Worm (Caenorhabditis elegans): ENCODE data around the gene K08E3.2.

Gene K08E3.2

DNA sequence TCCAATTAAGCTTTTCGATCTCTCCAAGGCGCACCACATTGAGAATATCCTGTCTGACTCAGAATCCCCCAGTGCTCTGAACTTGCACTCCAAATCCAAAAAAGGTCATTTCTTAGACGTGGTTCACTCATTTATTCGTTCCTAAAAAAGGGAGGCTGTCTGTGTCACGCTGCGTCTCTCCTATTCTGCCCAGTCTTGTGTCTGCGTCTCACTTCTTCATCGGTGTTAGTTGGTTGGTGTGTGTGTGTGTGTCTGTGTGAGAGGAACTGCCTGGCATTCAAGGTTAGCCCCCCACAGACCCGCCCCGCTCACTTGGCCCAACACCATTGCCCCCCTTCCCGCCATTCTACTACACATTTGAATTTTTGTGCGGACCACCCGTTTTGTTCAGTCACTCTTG, 31.0 kb downstream of the K08E3.2 start (continued):
- TF ChIP-seq fkh-10 (GFP tag; optimal IDR thresholded peaks at IDR 0.05) (peak; percentile 1), ceh-63 (GFP tag; optimal IDR thresholded peaks at IDR 0.05) (no peak), zip-4 (GFP tag; optimal IDR thresholded peaks at IDR 0.05) (no peak), nhr-77 (tag; optimal IDR thresholded peaks at IDR 0.05) (no peak), efl-3 (GFP tag; optimal IDR thresholded peaks at IDR 0.05) (peak; percentile 14), nhr-85 (tag) (no peak), pqm-1 (tag; optimal IDR thresholded peaks at IDR 0.05) (no peak), fos-1 (tag; optimal IDR thresholded peaks at IDR 0.05) (no peak), alr-1 (tag; optimal IDR thresholded peaks at IDR 0.05; ENCODE audit: borderline replicate concordance) (no peak), ceh-88 (GFP tag; IDR thresholded peaks at IDR 0.05) (no peak; the same call in 1 of the 2 replicates), xbp-1 (tag; optimal IDR thresholded peaks at IDR 0.05) (peak; percentile 6), unc-130 (tag; optimal IDR thresholded peaks at IDR 0.05) (no peak), nhr-84 (tag; optimal IDR thresholded peaks at IDR 0.05) (no peak), nhr-71 (tag; optimal IDR thresholded peaks at IDR 0.05) (peak; percentile 44), nhr-20 (tag; optimal IDR thresholded peaks at IDR 0.05) (no peak), jun-1 (tag; optimal IDR thresholded peaks at IDR 0.05) (peak; percentile 4), nhr-47 (tag; optimal IDR thresholded peaks at IDR 0.05) (peak; percentile 34), C34B4.2 (tag; optimal IDR thresholded peaks at IDR 0.05) (no peak), tlp-1 (tag; optimal IDR thresholded peaks at IDR 0.05) (no peak), lin-35 (GFP tag; optimal IDR thresholded peaks at IDR 0.05) (peak; percentile 51 to 57), pax-3 (tag; optimal IDR thresholded peaks at IDR 0.05) (no peak), ets-5 (GFP tag; IDR thresholded peaks at IDR 0.05) (no peak), snu-23 (GFP tag; optimal IDR thresholded peaks at IDR 0.05) (peak; percentile 39), aly-2 (tag; optimal IDR thresholded peaks at IDR 0.05) (no peak), lin-13 (GFP tag; optimal IDR thresholded peaks at IDR 0.05) (no peak), nhr-237 (tag; optimal IDR thresholded peaks at IDR 0.05) (no peak), fkh-8 (tag; optimal IDR thresholded peaks at IDR 0.05) (peak; percentile 61), isw-1 (GFP tag; IDR thresholded peaks at IDR 0.05) (no peak), hlh-17 (GFP tag; optimal IDR thresholded peaks at IDR 0.05; ENCODE audit: borderline replicate concordance) (no peak), sup-37 (GFP tag; optimal IDR thresholded peaks at IDR 0.05) (no peak), hlh-4 (tag; optimal IDR thresholded peaks at IDR 0.05) (no peak), nhr-90 (tag; optimal IDR thresholded peaks at IDR 0.05; ENCODE audit: poor library complexity) (no peak), mep-1 (tag; optimal IDR thresholded peaks at IDR 0.05) (peak; percentile 60), pag-3 (tag; optimal IDR thresholded peaks at IDR 0.05; ENCODE audit: borderline replicate concordance, insufficient read depth) (no peak), ceh-8 (GFP tag; optimal IDR thresholded peaks at IDR 0.05) (no peak), skn-1 (tag; optimal IDR thresholded peaks at IDR 0.05) (peak; percentile 12), swsn-7 (tag; optimal IDR thresholded peaks at IDR 0.05) (peak; percentile 24), mdl-1 (tag; optimal IDR thresholded peaks at IDR 0.05) (peak in 1 of 2 experiments; percentile 32), blmp-1 (tag; optimal IDR thresholded peaks at IDR 0.05) (peak; percentile 70), unc-62 (GFP tag; optimal IDR thresholded peaks at IDR 0.05) (no peak), ama-1 (optimal IDR thresholded peaks at IDR 0.05) (peak; percentile 23), sptf-1 (tag; optimal IDR thresholded peaks at IDR 0.05) (no peak)

DNA sequence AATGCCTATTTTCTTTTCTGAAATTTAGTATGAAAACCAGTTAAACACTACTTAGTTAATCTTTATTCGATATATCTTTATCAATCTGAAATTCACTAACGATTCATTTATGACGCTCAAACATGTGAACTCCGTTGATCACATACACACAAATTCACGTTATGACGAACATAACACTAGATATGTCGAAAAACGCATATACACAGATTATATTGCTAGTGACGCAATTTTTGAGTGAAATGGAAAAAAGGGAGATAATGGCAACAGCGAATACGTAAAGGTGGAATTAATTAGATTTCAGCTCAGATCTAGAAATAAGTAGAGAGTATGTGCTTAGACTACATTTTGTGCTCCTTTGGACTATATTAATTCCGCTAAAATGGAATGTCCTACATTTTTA, 31.7 kb downstream of the K08E3.2 start:
- TF ChIP-seq fkh-8 (tag; optimal IDR thresholded peaks at IDR 0.05): peak; percentile 52
- TF ChIP-seq nhr-85 (tag): peak; percentile 48
- TF ChIP-seq dsc-1 (tag; optimal IDR thresholded peaks at IDR 0.05): peak; percentile 77
- TF ChIP-seq nhr-20 (tag; optimal IDR thresholded peaks at IDR 0.05): peak; percentile 13
- no peak for TF ChIP-seq pag-3 (tag; optimal IDR thresholded peaks at IDR 0.05; ENCODE audit: borderline replicate concordance, insufficient read depth)
- TF ChIP-seq skn-1 (tag; optimal IDR thresholded peaks at IDR 0.05): no peak
- TF ChIP-seq ztf-4 (tag; optimal IDR thresholded peaks at IDR 0.05): peak; percentile 9
- TF ChIP-seq nhr-71 (tag; optimal IDR thresholded peaks at IDR 0.05): peak; percentile 1
- TF ChIP-seq rnt-1 (tag; optimal IDR thresholded peaks at IDR 0.05): no peak
- peak; percentile 49 for TF ChIP-seq egl-13 (tag; optimal IDR thresholded peaks at IDR 0.05)
